Worm (Caenorhabditis elegans) whole organism, L1 larva: ENCODE results near the gene cutl-28.

Experiments
- ama-1 ChIP-seq: fragments of 150-350 bp; optimal IDR thresholded peaks from 2 replicates; lab custom pipeline; 2014
- egl-27 ChIP-seq, 2 experiments: fragments of 150-350 bp in 1 of 2; sonication (generic microtip); optimal IDR thresholded peaks; 3 replicates each; lab custom pipeline; 2017 to 2018; ENCODE audit warnings: missing biosample characterization in 2 of 2, missing genetic modification characterization in 2 of 2, missing genetic modification reagents in 2 of 2
- lin-39 ChIP-seq: fragments of 150-350 bp; optimal IDR thresholded peaks from 2 replicates; lab custom pipeline; 2014; ENCODE audit warnings: missing biosample characterization, missing genetic modification reagents, missing genetic modification characterization
- nhr-11 ChIP-seq: fragments of 150-350 bp; optimal IDR thresholded peaks from 2 replicates; lab custom pipeline; 2014; ENCODE audit warnings: missing biosample characterization, missing genetic modification characterization
- nhr-237 ChIP-seq: fragments of 150-350 bp; optimal IDR thresholded peaks from 2 replicates; lab custom pipeline; 2014; ENCODE audit warnings: missing biosample characterization, missing genetic modification characterization

- TF ChIP-seq nhr-11 (tag; lab: Kevin White, UChicago) (no peak), egl-27 (tag; optimal IDR thresholded peaks at IDR 0.05; lab: Kevin White, UChicago) (no peak), lin-39 (tag; lab: Kevin White, UChicago) (no peak), nhr-237 (tag; lab: Kevin White, UChicago) (no peak), ama-1 (no peak)
Observed at ce11 chrIV:657046-657445, 27.3 kb upstream of the cutl-28 start.
